Worm (Caenorhabditis elegans) whole organism, L1 larva: ENCODE data around the gene K09C4.4.

ENCODE experiments used
- C16A3.4 ChIP-seq: fragments of 150-350 bp; optimal IDR thresholded peaks from 2 replicates; lab custom pipeline; 2014; ENCODE audit warnings: missing biosample characterization, missing genetic modification characterization
- F16B12.6 ChIP-seq: fragments of 150-350 bp; optimal IDR thresholded peaks from 2 replicates; lab custom pipeline; 2014; ENCODE audit warnings: missing biosample characterization, missing genetic modification characterization
- Y116A8C.19 ChIP-seq: sonication (generic microtip); optimal IDR thresholded peaks from 2 replicates; lab custom pipeline; 2016; ENCODE audit warnings: missing compliant biosample characterization, missing genetic modification characterization, borderline replicate concordance
- aha-1 ChIP-seq: fragments of 150-350 bp; optimal IDR thresholded peaks from 2 replicates; lab custom pipeline; 2014; ENCODE audit warnings: missing biosample characterization, missing genetic modification characterization
- alr-1 ChIP-seq: fragments of 200-800 bp; sonication (Bioruptor generic); optimal IDR thresholded peaks from 2 replicates; lab custom pipeline; 2018; ENCODE audit warnings: borderline replicate concordance, mild to moderate bottlenecking, missing genetic modification characterization, missing compliant biosample characterization
- ama-1 ChIP-seq: fragments of 150-350 bp; optimal IDR thresholded peaks from 2 replicates; lab custom pipeline; 2014
- blmp-1 ChIP-seq: fragments of 150-350 bp; optimal IDR thresholded peaks from 2 replicates; lab custom pipeline; 2014; ENCODE audit warnings: missing biosample characterization, missing genetic modification characterization
- ceh-63 ChIP-seq: fragments of 200-800 bp; sonication (Bioruptor generic); optimal IDR thresholded peaks from 2 replicates; lab custom pipeline; 2018; ENCODE audit warnings: mild to moderate bottlenecking, missing genetic modification characterization, missing compliant biosample characterization
- ceh-82 ChIP-seq, 3 experiments: fragments of 150-350 bp in 1 of 3; sonication (generic microtip) in 2 of 3; optimal IDR thresholded peaks; 2 replicates each; lab custom pipeline; 2014 to 2017; ENCODE audit warnings: missing biosample characterization in 3 of 3, missing genetic modification characterization in 3 of 3
- ceh-88 ChIP-seq: fragments of 200-800 bp; sonication (Bioruptor generic); IDR thresholded peaks from 2 replicates; pipeline ENCODE4 v1.3.6; 2022; ENCODE audit warnings: missing genetic modification characterization, missing compliant biosample characterization
- ceh-90 ChIP-seq: sonication (generic microtip); optimal IDR thresholded peaks from 2 replicates; lab custom pipeline; 2016; ENCODE audit warnings: missing genetic modification characterization, missing compliant biosample characterization
- ces-1 ChIP-seq: fragments of 150-350 bp; optimal IDR thresholded peaks from 2 replicates; lab custom pipeline; 2014; ENCODE audit warnings: missing biosample characterization, missing genetic modification reagents, missing genetic modification characterization
- dpl-1 ChIP-seq, 3 experiments: fragments of 150-350 bp in 2 of 3; sonication (generic microtip) in 1 of 3; optimal IDR thresholded peaks; 2 replicates each; lab custom pipeline; 2014 to 2017; ENCODE audit warnings: missing biosample characterization in 3 of 3, missing genetic modification characterization in 3 of 3, missing genetic modification reagents in 3 of 3
- dsc-1 ChIP-seq: sonication (generic microtip); optimal IDR thresholded peaks from 2 replicates; lab custom pipeline; 2016; ENCODE audit warnings: mild to moderate bottlenecking, missing genetic modification characterization, missing compliant biosample characterization
- egl-13 ChIP-seq: sonication (generic microtip); optimal IDR thresholded peaks from 2 replicates; lab custom pipeline; 2016; ENCODE audit warnings: missing genotype, missing genetic modification reagents, missing genetic modification characterization, missing compliant biosample characterization
- elt-2 ChIP-seq: sonication (generic microtip); optimal IDR thresholded peaks from 2 replicates; lab custom pipeline; 2016; ENCODE audit warnings: missing genetic modification characterization, mild to moderate bottlenecking, inconsistent platforms, missing compliant biosample characterization, missing genetic modification reagents
- elt-3 ChIP-seq, 6 experiments: fragments of 150-350 bp in 1 of 6; sonication (generic microtip); optimal IDR thresholded peaks; 2 replicates each; lab custom pipeline; 2017 to 2018; ENCODE audit warnings: missing biosample characterization in 6 of 6, missing genetic modification characterization in 6 of 6, inconsistent platforms in 1 of 6
- fkh-4 ChIP-seq: sonication (generic microtip); optimal IDR thresholded peaks from 2 replicates; lab custom pipeline; 2016; ENCODE audit warnings: missing compliant biosample characterization, missing genetic modification characterization, borderline replicate concordance
- grh-1 ChIP-seq: fragments of 200-800 bp; sonication (Bioruptor generic); IDR thresholded peaks from 2 replicates; pipeline ENCODE4 v1.3.6; 2022; ENCODE audit warnings: missing genetic modification reagents, missing genetic modification characterization, missing compliant biosample characterization
- hlh-4 ChIP-seq: sonication (generic microtip); optimal IDR thresholded peaks from 2 replicates; lab custom pipeline; 2016; ENCODE audit warnings: mild to moderate bottlenecking, missing genetic modification characterization, missing compliant biosample characterization
- hpl-2 ChIP-seq: fragments of 150-350 bp; optimal IDR thresholded peaks from 2 replicates; lab custom pipeline; 2014; ENCODE audit warnings: missing biosample characterization, missing genetic modification reagents, missing genetic modification characterization
- isw-1 ChIP-seq: fragments of 200-800 bp; sonication (Bioruptor generic); IDR thresholded peaks from 2 replicates; pipeline ENCODE4 v1.3.6; 2022; ENCODE audit warnings: missing genetic modification characterization, missing compliant biosample characterization
- lin-14 ChIP-seq: fragments of 200-800 bp; sonication (Bioruptor generic); optimal IDR thresholded peaks from 2 replicates; lab custom pipeline; 2018; ENCODE audit warnings: mild to moderate bottlenecking, missing genetic modification characterization, moderate library complexity, missing compliant biosample characterization
- lin-35 ChIP-seq, 2 experiments: fragments of 150-350 bp; optimal IDR thresholded peaks; 2 replicates each; lab custom pipeline; 2014; ENCODE audit warnings: missing biosample characterization in 2 of 2, missing genetic modification characterization in 2 of 2, missing genetic modification reagents in 2 of 2
- lir-3 ChIP-seq: sonication (generic microtip); optimal IDR thresholded peaks from 2 replicates; lab custom pipeline; 2016; ENCODE audit warnings: mild to moderate bottlenecking, missing genetic modification characterization, moderate library complexity, missing compliant biosample characterization; ENCODE audit not compliant: poor library complexity
- mab-9 ChIP-seq: fragments of 200-800 bp; sonication (Bioruptor generic); IDR thresholded peaks from 2 replicates; pipeline ENCODE4 v1.3.6; 2022; ENCODE audit warnings: missing genetic modification reagents, missing genetic modification characterization, missing compliant biosample characterization
- mdl-1 ChIP-seq, 2 experiments: fragments of 150-350 bp; optimal IDR thresholded peaks; 2 replicates each; lab custom pipeline; 2014 to 2017; ENCODE audit warnings: missing biosample characterization in 2 of 2, missing genetic modification characterization in 2 of 2, inconsistent platforms in 1 of 2
- mep-1 ChIP-seq: fragments of 150-350 bp; optimal IDR thresholded peaks from 2 replicates; lab custom pipeline; 2014; ENCODE audit warnings: missing biosample characterization, missing genetic modification characterization
- nhr-12 ChIP-seq: sonication (generic microtip); optimal IDR thresholded peaks from 2 replicates; lab custom pipeline; 2017; ENCODE audit warnings: missing biosample characterization, missing genetic modification characterization
- nhr-19 ChIP-seq: fragments of 200-800 bp; sonication (Bioruptor generic); conservative IDR thresholded peaks from 2 replicates; pipeline ENCODE4 v1.3.6; 2022; ENCODE audit warnings: missing genetic modification characterization, missing compliant biosample characterization
- nhr-71 ChIP-seq: sonication (generic microtip); optimal IDR thresholded peaks from 2 replicates; lab custom pipeline; 2016; ENCODE audit warnings: mild to moderate bottlenecking, missing genetic modification characterization, moderate library complexity, missing compliant biosample characterization
- nhr-76 ChIP-seq: sonication (generic microtip); optimal IDR thresholded peaks from 2 replicates; lab custom pipeline; 2017; ENCODE audit warnings: missing biosample characterization, missing genetic modification characterization
- nhr-84 ChIP-seq: sonication (generic microtip); optimal IDR thresholded peaks from 2 replicates; lab custom pipeline; 2017; ENCODE audit warnings: missing biosample characterization, missing genetic modification characterization
- nhr-90 ChIP-seq: sonication (generic microtip); optimal IDR thresholded peaks from 2 replicates; lab custom pipeline; 2016; ENCODE audit warnings: mild to moderate bottlenecking, missing genetic modification characterization, missing compliant biosample characterization; ENCODE audit not compliant: poor library complexity
- pax-3 ChIP-seq: fragments of 200-800 bp; sonication (Bioruptor generic); optimal IDR thresholded peaks from 2 replicates; lab custom pipeline; 2018; ENCODE audit warnings: mild to moderate bottlenecking, missing genetic modification characterization, moderate library complexity, missing compliant biosample characterization
- pqm-1 ChIP-seq: sonication (generic microtip); optimal IDR thresholded peaks from 3 replicates; lab custom pipeline; 2017; ENCODE audit warnings: missing biosample characterization, missing genetic modification characterization
- rnt-1 ChIP-seq: sonication (generic microtip); optimal IDR thresholded peaks from 2 replicates; lab custom pipeline; 2016; ENCODE audit warnings: mild to moderate bottlenecking, missing genetic modification characterization, moderate library complexity, missing compliant biosample characterization
- snpc-4 ChIP-seq: fragments of 150-350 bp; optimal IDR thresholded peaks from 2 replicates; lab custom pipeline; 2014; ENCODE audit warnings: missing biosample characterization, missing genetic modification characterization
- snu-23 ChIP-seq: sonication (generic microtip); optimal IDR thresholded peaks from 2 replicates; lab custom pipeline; 2016; ENCODE audit warnings: missing genetic modification characterization, missing compliant biosample characterization
- sox-4 ChIP-seq: sonication (generic microtip); optimal IDR thresholded peaks from 2 replicates; lab custom pipeline; 2016; ENCODE audit warnings: missing genetic modification characterization, missing compliant biosample characterization
- sptf-1 ChIP-seq: fragments of 150-350 bp; optimal IDR thresholded peaks from 2 replicates; lab custom pipeline; 2014; ENCODE audit warnings: missing biosample characterization, missing genetic modification characterization
- tlp-1 ChIP-seq: fragments of 150-350 bp; optimal IDR thresholded peaks from 2 replicates; lab custom pipeline; 2014; ENCODE audit warnings: missing biosample characterization, missing genetic modification characterization
- unc-130 ChIP-seq: fragments of 150-350 bp; optimal IDR thresholded peaks from 2 replicates; lab custom pipeline; 2017; ENCODE audit warnings: missing biosample characterization, missing genetic modification characterization, inconsistent platforms
- unc-30 ChIP-seq: sonication (generic microtip); optimal IDR thresholded peaks from 2 replicates; lab custom pipeline; 2017; ENCODE audit warnings: missing biosample characterization, missing genetic modification characterization
- unc-62 ChIP-seq: fragments of 150-350 bp; optimal IDR thresholded peaks from 2 replicates; lab custom pipeline; 2014; ENCODE audit warnings: missing biosample characterization, missing genetic modification reagents, missing genetic modification characterization
- unc-86 ChIP-seq: sonication (generic microtip); optimal IDR thresholded peaks from 2 replicates; lab custom pipeline; 2016; ENCODE audit warnings: missing genetic modification characterization, missing compliant biosample characterization
- unc-98 ChIP-seq: fragments of 200-800 bp; sonication (Bioruptor generic); IDR thresholded peaks from 2 replicates; pipeline ENCODE4 v1.3.6; 2022; ENCODE audit warnings: missing genetic modification characterization, missing compliant biosample characterization
- vab-15 ChIP-seq: sonication (generic microtip); optimal IDR thresholded peaks from 2 replicates; lab custom pipeline; 2017; ENCODE audit warnings: missing genotype, mild to moderate bottlenecking, missing genetic modification characterization, missing compliant biosample characterization
- xbp-1 ChIP-seq: sonication (generic microtip); optimal IDR thresholded peaks from 2 replicates; lab custom pipeline; 2016; ENCODE audit warnings: missing genetic modification characterization, missing compliant biosample characterization
- zip-4 ChIP-seq: fragments of 200-800 bp; sonication (Bioruptor generic); optimal IDR thresholded peaks from 2 replicates; lab custom pipeline; 2018; ENCODE audit warnings: mild to moderate bottlenecking, missing genetic modification characterization, moderate library complexity, missing compliant biosample characterization
- ztf-4 ChIP-seq: fragments of 150-350 bp; optimal IDR thresholded peaks from 2 replicates; lab custom pipeline; 2014; ENCODE audit warnings: missing biosample characterization, missing genetic modification characterization

K09C4.4 gene

ce11 chrX:3245812-3246211 is 43.5 kb upstream of the K09C4.4 start, which contains the start of gene F40F4.7 (continued):
- no peak for TF ChIP-seq isw-1 (GFP tag; lab: Robert Waterston, UW)
- peak; percentile 40 for TF ChIP-seq ztf-4 (tag; lab: Kevin White, UChicago)
- TF ChIP-seq elt-2: peak; percentile 5
- TF ChIP-seq nhr-76 (tag; lab: Kevin White, UChicago): no peak
- no peak for TF ChIP-seq egl-13 (tag; lab: Kevin White, UChicago)
- TF ChIP-seq dsc-1 (tag; lab: Kevin White, UChicago): peak; percentile 61
- TF ChIP-seq nhr-12 (tag; lab: Kevin White, UChicago): no peak
- TF ChIP-seq unc-30 (tag; lab: Kevin White, UChicago): no peak
- TF ChIP-seq tlp-1 (tag; lab: Kevin White, UChicago): no peak
- no peak for TF ChIP-seq hlh-4 (tag; lab: Kevin White, UChicago)
- TF ChIP-seq ceh-63: no peak
- peak; percentile 43 to 82 for TF ChIP-seq lin-35 (GFP tag; optimal IDR thresholded peaks at IDR 0.05; lab: Kevin White, UChicago)
- peak in 1 of 3 experiments; percentile 31 for TF ChIP-seq ceh-82 (tag; optimal IDR thresholded peaks at IDR 0.05; lab: Kevin White, UChicago)
- peak; percentile 66 for TF ChIP-seq nhr-19 (GFP tag; lab: Robert Waterston, UW)
- no peak for TF ChIP-seq snpc-4 (tag; lab: Kevin White, UChicago)
- peak; percentile 23 for TF ChIP-seq nhr-90 (tag; lab: Kevin White, UChicago)
- TF ChIP-seq hpl-2 (GFP tag; lab: Kevin White, UChicago): no peak
- no peak for TF ChIP-seq ceh-90 (tag; lab: Kevin White, UChicago)
- TF ChIP-seq elt-3 (tag; optimal IDR thresholded peaks at IDR 0.05; lab: Kevin White, UChicago): peak in 2 of 6 experiments; percentile 32 to 59
- TF ChIP-seq nhr-84 (tag; lab: Kevin White, UChicago): no peak
- TF ChIP-seq rnt-1 (tag; lab: Kevin White, UChicago): peak; percentile 70
- TF ChIP-seq pax-3: no peak
- TF ChIP-seq grh-1 (GFP tag; lab: Robert Waterston, UW): no peak
- TF ChIP-seq mab-9: no peak
- peak; percentile 66 for TF ChIP-seq unc-130 (tag; lab: Kevin White, UChicago)
- peak in 2 of 3 experiments; percentile 61 to 71 for TF ChIP-seq dpl-1 (GFP tag; optimal IDR thresholded peaks at IDR 0.05; lab: Kevin White, UChicago)
- no peak for TF ChIP-seq fkh-4 (tag; lab: Kevin White, UChicago)
- no peak for TF ChIP-seq ceh-88 (GFP tag; lab: Robert Waterston, UW)
- TF ChIP-seq lir-3: no peak
- TF ChIP-seq ama-1: no peak
- TF ChIP-seq mep-1: no peak
- TF ChIP-seq unc-98 (GFP tag; lab: Robert Waterston, UW): no peak
- TF ChIP-seq aha-1: no peak
- TF ChIP-seq blmp-1 (tag; lab: Kevin White, UChicago): no peak
- TF ChIP-seq sox-4 (tag; lab: Kevin White, UChicago): no peak
- no peak for TF ChIP-seq alr-1 (tag; lab: Kevin White, UChicago)
- TF ChIP-seq vab-15 (tag; lab: Kevin White, UChicago): no peak
- no peak for TF ChIP-seq unc-62 (GFP tag; lab: Kevin White, UChicago)
- TF ChIP-seq unc-86 (tag; lab: Kevin White, UChicago): no peak
- peak in 1 of 2 experiments; percentile 92 for TF ChIP-seq mdl-1 (tag; optimal IDR thresholded peaks at IDR 0.05; lab: Kevin White, UChicago)
- no peak for TF ChIP-seq ces-1 (GFP tag; lab: Kevin White, UChicago)
- no peak for TF ChIP-seq pqm-1 (tag; lab: Kevin White, UChicago)
- TF ChIP-seq sptf-1: no peak
- TF ChIP-seq, all 84 proteins: peak for 29

ce11 chrX:3247768-3248167 is 41.5 kb upstream of the K09C4.4 start:
- TF ChIP-seq elt-2 (no peak), F16B12.6 (no peak), snu-23 (GFP tag; lab: Kevin White, UChicago) (no peak), aha-1 (no peak), lin-14 (no peak), zip-4 (no peak), isw-1 (GFP tag; lab: Robert Waterston, UW) (no peak), Y116A8C.19 (tag; lab: Kevin White, UChicago) (no peak), C16A3.4 (tag; lab: Kevin White, UChicago) (no peak), xbp-1 (tag; lab: Kevin White, UChicago) (no peak), nhr-71 (no peak), snpc-4 (tag; lab: Kevin White, UChicago) (no peak)
